Worm (Caenorhabditis elegans): Measurements from ENCODE around the gene dhs-26.

ce11 chrX:3343620-3344197, 18.6 kb downstream of the dhs-26 start:
- no peak for TF ChIP-seq nhr-12 (tag; optimal IDR thresholded peaks at IDR 0.05)
- TF ChIP-seq unc-30 (tag; optimal IDR thresholded peaks at IDR 0.05): no peak
- no peak for TF ChIP-seq nhr-237 (tag; optimal IDR thresholded peaks at IDR 0.05)
- no peak for TF ChIP-seq fkh-8 (tag; optimal IDR thresholded peaks at IDR 0.05)
- TF ChIP-seq mab-9 (GFP tag; IDR thresholded peaks at IDR 0.05): no peak
- TF ChIP-seq dpl-1 (GFP tag; optimal IDR thresholded peaks at IDR 0.05): no peak
- TF ChIP-seq fkh-10 (GFP tag; optimal IDR thresholded peaks at IDR 0.05): no peak
- no peak for TF ChIP-seq swsn-7 (tag; optimal IDR thresholded peaks at IDR 0.05)
- TF ChIP-seq sox-4 (tag; optimal IDR thresholded peaks at IDR 0.05): no peak

All from whole organism, L1 larva.